Fruit fly (Drosophila melanogaster) S2 (cell line): ENCODE results near the gene VhaAC39-1.

ENCODE experiments used
- CG8478 ChIP-seq: fragments of >200 bp; optimal IDR thresholded peaks from 2 replicates; lab custom pipeline; 2018
- CTCF ChIP-seq, 2 experiments: fragments of >200 bp; optimal IDR thresholded peaks; 2 replicates each; lab custom pipeline; 2018

DNA sequence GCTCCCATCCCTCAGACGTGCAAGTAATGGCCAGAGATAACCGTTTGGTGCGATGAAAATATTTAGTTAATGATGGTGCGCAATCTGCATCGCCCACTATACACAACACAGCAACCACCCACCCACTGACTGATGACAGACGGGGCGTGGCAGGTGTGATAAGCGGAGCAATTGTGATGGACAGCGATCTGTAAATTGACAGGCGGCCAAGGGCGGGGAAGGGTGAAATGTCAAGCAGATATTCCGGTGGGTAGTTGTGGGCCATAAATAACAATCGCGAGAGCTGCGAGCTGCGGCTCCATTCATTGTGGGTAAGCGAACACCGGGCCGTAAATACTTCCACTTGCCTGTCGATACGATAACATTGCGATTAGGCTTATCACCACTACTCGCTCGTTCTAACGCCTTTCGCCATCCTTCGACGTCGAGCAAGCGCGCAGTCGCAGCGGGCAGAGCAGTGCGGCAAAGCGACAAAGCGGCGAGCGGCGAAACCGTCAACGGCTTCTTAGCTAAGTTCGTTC lies 8.6 kb upstream of the VhaAC39-1 start, which contains the start of gene yin:
- TF ChIP-seq CG8478 (lab: Kevin White, UChicago) (no peak), CTCF (optimal IDR thresholded peaks at IDR 0.05; lab: Kevin White, UChicago) (no peak)
